Fruit fly (Drosophila melanogaster) whole organism, wandering third instar larva: ENCODE data around the gene scf.

Experiments
- CG9705 ChIP-seq: fragments of 200-800 bp; sonication (Bioruptor generic); optimal IDR thresholded peaks from 2 replicates; lab custom pipeline; 2018; ENCODE audit warnings: missing biosample characterization, mild to moderate bottlenecking, missing genetic modification characterization
- CrebA ChIP-seq: fragments of 200-800 bp; sonication (Bioruptor generic); optimal IDR thresholded peaks from 2 replicates; lab custom pipeline; 2016; ENCODE audit warnings: missing biosample characterization, mild to moderate bottlenecking, missing genetic modification characterization, borderline replicate concordance
- Dif ChIP-seq: fragments of 200-275, 200-300 bp; sonication (Bioruptor generic); optimal IDR thresholded peaks from 2 replicates; lab custom pipeline; 2018; ENCODE audit warnings: missing biosample characterization, missing genetic modification characterization; ENCODE audit not compliant: partially characterized antibody
- Hr78 ChIP-seq: fragments of >200 bp; optimal IDR thresholded peaks from 2 replicates; lab custom pipeline; 2017; ENCODE audit warnings: missing biosample characterization, missing genetic modification characterization
- Hr83 ChIP-seq: fragments of 200-300 bp; sonication (Bioruptor generic); optimal IDR thresholded peaks from 2 replicates; lab custom pipeline; 2016; ENCODE audit warnings: missing biosample characterization, mild to moderate bottlenecking, missing genetic modification characterization, moderate library complexity; ENCODE audit not compliant: poor library complexity, severe bottlenecking
- Jra ChIP-seq: sonication (Bioruptor generic); optimal IDR thresholded peaks from 2 replicates; lab custom pipeline; 2016; ENCODE audit warnings: missing biosample characterization, missing genetic modification characterization
- Myc ChIP-seq: fragments of >200 bp; optimal IDR thresholded peaks from 2 replicates; lab custom pipeline; 2017
- Rel ChIP-seq, 2 experiments: fragments of 200-800 bp; sonication (Bioruptor generic) in 1 of 2; optimal IDR thresholded peaks; 2 replicates in 1 of 2; 3 replicates in 1 of 2; lab custom pipeline; 2016 to 2019; ENCODE audit warnings: mild to moderate bottlenecking in 2 of 2, missing biosample characterization in 2 of 2, missing genetic modification characterization in 2 of 2, moderate library complexity in 1 of 2
- brk ChIP-seq: fragments of 200-800 bp; sonication (Bioruptor generic); optimal IDR thresholded peaks from 2 replicates; lab custom pipeline; 2016; ENCODE audit warnings: missing biosample characterization, mild to moderate bottlenecking, missing genetic modification characterization
- dsf ChIP-seq: sonication (Bioruptor generic); optimal IDR thresholded peaks from 2 replicates; lab custom pipeline; 2016; ENCODE audit warnings: missing biosample characterization, missing genetic modification characterization, borderline replicate concordance
- psq ChIP-seq: fragments of 200-800 bp; sonication (Bioruptor generic); optimal IDR thresholded peaks from 3 replicates; lab custom pipeline; 2017; ENCODE audit warnings: missing biosample characterization, mild to moderate bottlenecking, missing genetic modification characterization, moderate library complexity
- tai ChIP-seq: sonication (Bioruptor generic); optimal IDR thresholded peaks from 2 replicates; lab custom pipeline; 2016; ENCODE audit warnings: missing biosample characterization, missing genetic modification characterization
- usp ChIP-seq: fragments of >200 bp; optimal IDR thresholded peaks from 2 replicates; lab custom pipeline; 2017; ENCODE audit warnings: missing biosample characterization, missing genetic modification characterization

DNA sequence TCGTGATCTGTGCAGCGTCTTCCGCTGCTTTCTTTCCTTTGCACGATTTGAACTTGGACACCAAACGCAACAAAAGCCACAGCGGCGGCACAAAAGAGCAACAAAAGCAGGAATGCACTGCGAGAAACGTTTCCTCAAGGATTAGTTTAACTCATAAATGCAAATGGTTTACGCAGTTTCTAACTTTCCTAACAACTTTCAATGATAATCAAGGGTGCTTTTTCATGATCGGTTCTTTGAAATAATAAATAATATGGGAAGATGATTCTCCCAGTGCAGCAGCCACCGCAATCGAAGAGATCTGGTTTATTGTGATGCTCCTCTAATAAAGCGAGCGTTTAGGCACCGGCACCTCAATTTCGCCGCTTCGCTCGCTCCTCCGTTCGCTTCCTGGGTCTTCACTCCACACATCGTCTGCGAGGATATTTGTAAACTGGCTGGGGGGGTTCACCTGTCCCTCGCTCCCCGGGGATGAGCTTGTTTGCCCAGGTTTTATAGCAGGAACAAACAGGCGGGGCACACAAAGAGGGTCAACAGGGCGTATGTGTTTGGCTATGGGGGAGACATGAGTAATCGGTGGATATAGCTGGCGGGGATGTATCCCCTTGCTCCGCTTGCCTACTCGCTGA, 20.7 kb downstream of the scf start:
- TF ChIP-seq usp (GFP tag; lab: Kevin White, UChicago) (no peak), Dif (GFP tag; lab: Kevin White, UChicago) (peak; percentile 38), Jra (peak; percentile 94), Hr78 (GFP tag; lab: Kevin White, UChicago) (no peak), Rel (GFP tag; optimal IDR thresholded peaks at IDR 0.05; lab: Kevin White, UChicago) (peak; percentile 95), Rel (tag; optimal IDR thresholded peaks at IDR 0.05; lab: Kevin White, UChicago) (peak; percentile 79), tai (no peak), brk (GFP tag; lab: Kevin White, UChicago) (no peak), Myc (no peak), CrebA (GFP tag; lab: Kevin White, UChicago) (no peak), dsf (peak; percentile 88), Hr83 (GFP tag; lab: Kevin White, UChicago) (peak; percentile 83), CG9705 (GFP tag; lab: Kevin White, UChicago) (peak; percentile 86), psq (peak; percentile 96)
